Worm (Caenorhabditis elegans): ENCODE measurements around the gene F13B12.7.

DNA sequence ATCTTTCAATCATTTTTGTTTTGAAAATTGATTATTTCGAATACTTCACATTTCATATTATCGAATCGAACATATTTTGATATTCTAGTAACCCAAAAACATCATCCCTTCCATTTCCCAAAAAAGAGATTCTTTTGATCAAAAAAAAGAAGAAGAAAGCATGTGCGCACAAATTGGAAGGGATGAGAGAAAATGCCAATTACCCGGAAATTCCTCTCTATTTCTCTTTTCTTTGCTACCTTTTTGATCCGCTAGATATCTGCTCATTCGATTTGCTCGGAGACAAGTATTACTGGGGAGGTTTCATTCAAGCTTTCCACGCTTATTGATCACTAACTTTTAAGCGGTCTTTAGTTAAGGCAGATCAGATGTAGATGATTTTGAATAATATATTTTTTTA, 46.8 kb upstream of the F13B12.7 start:
- peak; percentile 1 for TF ChIP-seq him-1 (tag; optimal IDR thresholded peaks at IDR 0.05)
- no peak for TF ChIP-seq dao-5 (tag; optimal IDR thresholded peaks at IDR 0.05)
- no peak for TF ChIP-seq W03F9.2 (tag; optimal IDR thresholded peaks at IDR 0.05)
